Fruit fly (Drosophila melanogaster) whole organism, embryonic: Measurements from ENCODE around the gene CG32147.
A peak's percentile ranks its signal among the peaks of the same experiment; 100 is the strongest.

Source experiments
- Antp ChIP-seq: fragments of 200-800 bp; sonication (Bioruptor generic); optimal IDR thresholded peaks from 3 replicates; lab custom pipeline; 2016; ENCODE audit warnings: missing biosample characterization, missing genetic modification characterization
- Atf6 ChIP-seq: fragments of 200-800 bp; sonication (Bioruptor generic); IDR thresholded peaks from 2 replicates; pipeline ENCODE4 v1.3.6; 2022; ENCODE audit warnings: missing biosample characterization, missing genetic modification characterization
- BEAF-32 ChIP-seq: fragments of 200-800 bp; sonication (Bioruptor generic); optimal IDR thresholded peaks from 3 replicates; lab custom pipeline; 2017; ENCODE audit warnings: missing biosample characterization, missing genetic modification characterization, mild to moderate bottlenecking, moderate library complexity, missing genetic modification reagents
- Blimp-1 ChIP-seq: fragments of 200-800 bp; sonication (Bioruptor generic); optimal IDR thresholded peaks from 3 replicates; lab custom pipeline; 2018; ENCODE audit warnings: missing biosample characterization, missing genetic modification characterization, mild to moderate bottlenecking, moderate library complexity, missing genetic modification reagents
- CG10366 ChIP-seq: fragments of 200-800 bp; sonication (Bioruptor generic); IDR thresholded peaks from 2 replicates; pipeline ENCODE4 v1.3.6; 2022; ENCODE audit warnings: missing biosample characterization, missing genetic modification characterization
- CG11504 ChIP-seq: fragments of 200-800 bp; sonication (Bioruptor generic); optimal IDR thresholded peaks from 3 replicates; lab custom pipeline; 2019; ENCODE audit warnings: missing biosample characterization, mild to moderate bottlenecking, missing genetic modification characterization, moderate library complexity
- CG12104 ChIP-seq: fragments of 200-800 bp; sonication (Bioruptor generic); optimal IDR thresholded peaks from 3 replicates; lab custom pipeline; 2016; ENCODE audit warnings: missing biosample characterization, missing genetic modification characterization
- CG12391 ChIP-seq: fragments of 200-800 bp; sonication (Bioruptor generic); optimal IDR thresholded peaks from 3 replicates; lab custom pipeline; 2018; ENCODE audit warnings: missing biosample characterization, mild to moderate bottlenecking, missing genetic modification characterization, moderate library complexity
- CG13624 ChIP-seq: fragments of 200-800 bp; sonication (Bioruptor generic); optimal IDR thresholded peaks from 2 replicates; lab custom pipeline; 2016; ENCODE audit warnings: missing biosample characterization, missing genetic modification characterization
- CG15011 ChIP-seq: fragments of 200-800 bp; sonication (Bioruptor generic); optimal IDR thresholded peaks from 3 replicates; lab custom pipeline; 2018; ENCODE audit warnings: missing biosample characterization, mild to moderate bottlenecking, missing genetic modification characterization
- CG1602 ChIP-seq: fragments of 200-800 bp; sonication (Bioruptor generic); optimal IDR thresholded peaks from 3 replicates; lab custom pipeline; 2016; ENCODE audit warnings: missing biosample characterization, missing genetic modification characterization
- CG16779 ChIP-seq: fragments of 200-800 bp; sonication (Bioruptor generic); IDR thresholded peaks from 2 replicates; pipeline ENCODE4 v1.3.6; 2022; ENCODE audit warnings: missing biosample characterization, missing genetic modification characterization
- CG16863 ChIP-seq: fragments of 200-800 bp; sonication (Bioruptor generic); optimal IDR thresholded peaks from 3 replicates; lab custom pipeline; 2016; ENCODE audit warnings: missing biosample characterization, missing genetic modification characterization
- CG2712 ChIP-seq: fragments of 200-800 bp; optimal IDR thresholded peaks from 3 replicates; lab custom pipeline; 2019; ENCODE audit warnings: missing biosample characterization, mild to moderate bottlenecking, missing genetic modification characterization, moderate library complexity
- CG2875 ChIP-seq: fragments of 200-800 bp; sonication (Bioruptor generic); optimal IDR thresholded peaks from 2 replicates; lab custom pipeline; 2017; ENCODE audit warnings: missing biosample characterization, mild to moderate bottlenecking, missing genetic modification characterization, missing genetic modification reagents
- CG31388 ChIP-seq: fragments of 200-800 bp; sonication (Bioruptor generic); optimal IDR thresholded peaks from 2 replicates; lab custom pipeline; 2016; ENCODE audit warnings: missing biosample characterization, missing genetic modification characterization
- CG3163 ChIP-seq: fragments of 200-800 bp; sonication (Bioruptor generic); optimal IDR thresholded peaks from 3 replicates; lab custom pipeline; 2016; ENCODE audit warnings: missing biosample characterization, missing genetic modification characterization
- CG6254 ChIP-seq: fragments of 200-800 bp; sonication (Bioruptor generic); optimal IDR thresholded peaks from 3 replicates; lab custom pipeline; 2017; ENCODE audit warnings: mild to moderate bottlenecking, missing biosample characterization, missing genetic modification reagents, missing genetic modification characterization
- CG6683 ChIP-seq: fragments of 200-800 bp; sonication (Bioruptor generic); optimal IDR thresholded peaks from 2 replicates; lab custom pipeline; 2017; ENCODE audit warnings: missing biosample characterization, mild to moderate bottlenecking, missing genetic modification characterization, missing genetic modification reagents
- CG7556 ChIP-seq: fragments of 200-800 bp; sonication (Bioruptor generic); optimal IDR thresholded peaks from 2 replicates; lab custom pipeline; 2017; ENCODE audit warnings: missing biosample characterization, mild to moderate bottlenecking, missing genetic modification characterization
- CG7745 ChIP-seq: fragments of 200-800 bp; sonication (Bioruptor generic); optimal IDR thresholded peaks from 2 replicates; lab custom pipeline; 2018; ENCODE audit warnings: missing biosample characterization, mild to moderate bottlenecking, missing genetic modification characterization, moderate library complexity
- CG7963 ChIP-seq: fragments of 200-800 bp; sonication (Bioruptor generic); IDR thresholded peaks from 3 replicates; pipeline ENCODE4 v1.3.6; 2022; ENCODE audit warnings: missing biosample characterization, missing genetic modification characterization; ENCODE audit not compliant: partially characterized antibody
- CG8478 ChIP-seq: fragments of >200 bp; optimal IDR thresholded peaks from 2 replicates; lab custom pipeline; 2018
- CG9876 ChIP-seq: fragments of 200-800 bp; sonication (Bioruptor generic); optimal IDR thresholded peaks from 2 replicates; lab custom pipeline; 2016; ENCODE audit warnings: missing biosample characterization, missing genetic modification characterization
- CHES-1-like ChIP-seq: fragments of 200-800 bp; sonication (Bioruptor generic); optimal IDR thresholded peaks from 2 replicates; lab custom pipeline; 2016; ENCODE audit warnings: missing biosample characterization, missing genetic modification characterization
- Dek ChIP-seq: fragments of 200-800 bp; sonication (Bioruptor generic); optimal IDR thresholded peaks from 3 replicates; lab custom pipeline; 2019; ENCODE audit warnings: missing biosample characterization, mild to moderate bottlenecking, missing genetic modification characterization, moderate library complexity
- Dfd ChIP-seq, 2 experiments: fragments of >200 bp; optimal IDR thresholded peaks; 2 replicates each; lab custom pipeline; 2017; ENCODE audit warnings: missing biosample characterization in 2 of 2, missing genetic modification characterization in 2 of 2
- Doc2 ChIP-seq: fragments of 200-800 bp; sonication (Bioruptor generic); IDR thresholded peaks from 2 replicates; pipeline ENCODE4 v1.3.6; 2022; ENCODE audit warnings: missing biosample characterization, missing genetic modification characterization
- ERR ChIP-seq: fragments of 200-800 bp; sonication (Bioruptor generic); optimal IDR thresholded peaks from 2 replicates; lab custom pipeline; 2016; ENCODE audit warnings: missing biosample characterization, missing genetic modification characterization
- Elba2 ChIP-seq: fragments of 200-800 bp; sonication (Bioruptor generic); optimal IDR thresholded peaks from 3 replicates; lab custom pipeline; 2016; ENCODE audit warnings: missing biosample characterization, missing genetic modification characterization
- Hsf ChIP-seq: fragments of 200-800 bp; sonication (Bioruptor generic); optimal IDR thresholded peaks from 3 replicates; lab custom pipeline; 2016; ENCODE audit warnings: missing biosample characterization, missing genetic modification characterization
- Meics ChIP-seq: fragments of 200-800 bp; sonication (Bioruptor generic); optimal IDR thresholded peaks from 2 replicates; lab custom pipeline; 2017; ENCODE audit warnings: missing biosample characterization, mild to moderate bottlenecking, missing genetic modification characterization
- NFAT ChIP-seq: fragments of 200-800 bp; sonication (Bioruptor generic); IDR thresholded peaks from 2 replicates; pipeline ENCODE4 v1.3.6; 2022; ENCODE audit warnings: missing biosample characterization, missing genetic modification characterization
- Oaz ChIP-seq: fragments of 200-800 bp; sonication (Bioruptor generic); IDR thresholded peaks from 2 replicates; pipeline ENCODE4 v1.3.6; 2022; ENCODE audit warnings: missing biosample characterization, missing genetic modification characterization
- Rfx ChIP-seq: fragments of 200-800 bp; sonication (Bioruptor generic); IDR thresholded peaks from 2 replicates; pipeline ENCODE4 v1.3.6; 2022; ENCODE audit warnings: missing biosample characterization, missing genetic modification characterization
- Rx ChIP-seq: fragments of 200-800 bp; sonication (Bioruptor generic); IDR thresholded peaks from 2 replicates; pipeline ENCODE4 v1.3.6; 2022; ENCODE audit warnings: missing biosample characterization, missing genetic modification characterization
- ac ChIP-seq: fragments of 200-800 bp; sonication (Bioruptor generic); optimal IDR thresholded peaks from 3 replicates; lab custom pipeline; 2017; ENCODE audit warnings: missing biosample characterization, mild to moderate bottlenecking, missing genetic modification characterization
- ato ChIP-seq: fragments of 200-800 bp; sonication (Bioruptor generic); IDR thresholded peaks from 2 replicates; pipeline ENCODE4 v1.3.6; 2022; ENCODE audit warnings: missing biosample characterization, missing genetic modification characterization; ENCODE audit not compliant: partially characterized antibody
- br ChIP-seq: fragments of >200 bp; optimal IDR thresholded peaks from 2 replicates; lab custom pipeline; 2017
- bsh ChIP-seq, 2 experiments: fragments of 200-800 bp; sonication (Bioruptor generic); optimal IDR thresholded peaks; 2 replicates each; lab custom pipeline; 2017 to 2018; ENCODE audit warnings: mild to moderate bottlenecking in 2 of 2, missing biosample characterization in 2 of 2, missing genetic modification characterization in 2 of 2, moderate library complexity in 1 of 2
- cas ChIP-seq: fragments of 200-800 bp; sonication (Bioruptor generic); IDR thresholded peaks from 2 replicates; pipeline ENCODE4 v1.3.6; 2022; ENCODE audit warnings: missing biosample characterization, missing genetic modification characterization
- cwo ChIP-seq: fragments of 200-800 bp; sonication (Bioruptor generic); optimal IDR thresholded peaks from 3 replicates; lab custom pipeline; 2017; ENCODE audit warnings: missing biosample characterization, missing genetic modification characterization, mild to moderate bottlenecking, moderate library complexity, missing genetic modification reagents
- disco-r ChIP-seq: fragments of 200-800 bp; sonication (Bioruptor generic); optimal IDR thresholded peaks from 2 replicates; lab custom pipeline; 2016; ENCODE audit warnings: missing biosample characterization, missing genetic modification characterization
- fru ChIP-seq: fragments of >200 bp; optimal IDR thresholded peaks from 2 replicates; lab custom pipeline; 2017
- gcm2 ChIP-seq: fragments of 200-800 bp; sonication (Bioruptor generic); optimal IDR thresholded peaks from 2 replicates; lab custom pipeline; 2016; ENCODE audit warnings: missing biosample characterization, missing genetic modification characterization
- nau ChIP-seq: fragments of 200-800 bp; sonication (Bioruptor generic); optimal IDR thresholded peaks from 3 replicates; lab custom pipeline; 2017; ENCODE audit warnings: missing biosample characterization, mild to moderate bottlenecking, missing genetic modification characterization, missing genetic modification reagents
- odd ChIP-seq: fragments of 200-800 bp; sonication (Bioruptor generic); optimal IDR thresholded peaks from 2 replicates; lab custom pipeline; 2017; ENCODE audit warnings: missing biosample characterization, mild to moderate bottlenecking, missing genetic modification characterization
- tgo ChIP-seq: fragments of 200-800 bp; sonication (Bioruptor generic); IDR thresholded peaks from 3 replicates; pipeline ENCODE4 v1.3.6; 2022; ENCODE audit warnings: missing biosample characterization, missing genetic modification characterization
- ttk ChIP-seq: fragments of 200-800 bp; sonication (Bioruptor generic); IDR thresholded peaks from 2 replicates; pipeline ENCODE4 v2.1.2; 2022; ENCODE audit warnings: missing biosample characterization, missing genetic modification characterization
- usp ChIP-seq: fragments of >200 bp; optimal IDR thresholded peaks from 2 replicates; lab custom pipeline; 2017; ENCODE audit warnings: missing biosample characterization, missing genetic modification characterization

Gene CG32147

DNA sequence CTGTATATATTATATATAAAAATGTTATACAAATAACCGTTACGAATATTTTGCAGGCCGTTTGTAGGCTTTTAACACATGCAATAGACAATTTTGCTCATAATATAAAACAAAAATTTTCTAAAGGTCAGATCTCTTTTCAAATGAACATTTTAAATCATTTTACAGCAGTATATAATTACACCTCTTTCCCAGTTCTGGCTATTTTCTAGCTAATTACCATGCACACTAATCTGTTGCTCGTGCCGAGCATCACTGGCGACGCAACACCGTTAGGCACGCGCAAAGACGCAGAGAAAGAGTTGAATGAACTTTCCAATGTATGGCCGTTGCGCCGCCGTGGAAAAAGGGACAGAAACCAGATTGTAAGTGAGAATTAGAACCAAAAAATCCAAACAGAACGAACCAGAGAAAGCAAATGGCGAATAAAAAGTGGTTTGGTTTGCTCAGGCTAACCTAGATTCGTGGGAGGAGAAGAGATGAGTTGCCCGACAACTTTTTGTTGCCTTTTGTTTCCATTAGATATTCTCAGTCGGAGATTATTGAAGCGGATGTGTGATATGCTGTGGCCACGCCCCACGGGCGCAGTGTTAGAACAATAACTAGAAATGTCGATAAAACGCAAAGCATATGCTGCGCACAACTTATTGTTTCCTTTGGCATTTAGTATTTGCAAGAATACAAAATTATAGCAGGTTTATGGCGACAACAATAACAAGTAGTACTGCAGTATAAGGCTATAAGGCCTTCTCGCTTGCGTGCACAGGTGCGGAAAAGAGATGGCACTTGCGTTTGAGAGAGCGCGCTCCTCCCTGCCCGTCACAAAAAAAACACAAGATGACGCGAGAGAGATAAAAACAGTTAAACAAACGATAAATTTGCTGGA is 2.5 kb downstream of the CG32147 start (continued):
- TF ChIP-seq Oaz (no peak), CG2875 (GFP tag; lab: Kevin White, UChicago) (no peak), cwo (GFP tag; lab: Kevin White, UChicago) (no peak), CG7556 (GFP tag; lab: Kevin White, UChicago) (no peak), usp (peak; percentile 3), Dek (tag; lab: Kevin White, UChicago) (no peak), Meics (GFP tag; lab: Kevin White, UChicago) (no peak), CG7963 (no peak), CG8478 (lab: Kevin White, UChicago) (no peak), CG6254 (GFP tag; lab: Kevin White, UChicago) (no peak), CHES-1-like (GFP tag; lab: Kevin White, UChicago) (peak; percentile 27), Atf6 (no peak; the same call in 1 of the 2 replicates), disco-r (GFP tag; lab: Kevin White, UChicago) (no peak), CG11504 (tag; lab: Kevin White, UChicago) (peak; percentile 37), tgo (0 out of 3 replicates have a peak, but pooled peaks have one; percentile 23), CG31388 (GFP tag; lab: Kevin White, UChicago) (no peak), CG3163 (GFP tag; lab: Kevin White, UChicago) (no peak), CG2712 (tag; lab: Kevin White, UChicago) (peak; percentile 56), NFAT (GFP tag; lab: Robert Waterston, UW) (0 out of 2 replicates have a peak, but pooled peaks have one; percentile 19), Hsf (GFP tag; lab: Kevin White, UChicago) (peak; percentile 15), ttk (GFP tag; lab: Robert Waterston, UW) (peak; percentile 37; the same call in 1 of the 2 replicates), CG1602 (GFP tag; lab: Kevin White, UChicago) (no peak), CG10366 (GFP tag; lab: Robert Waterston, UW) (peak; percentile 40), Elba2 (no peak), CG6683 (GFP tag; lab: Kevin White, UChicago) (no peak), nau (GFP tag; lab: Kevin White, UChicago) (no peak), ato (GFP tag; lab: Robert Waterston, UW) (no peak), CG9876 (no peak), Rfx (GFP tag; lab: Robert Waterston, UW) (peak; percentile 73), CG15011 (GFP tag; lab: Kevin White, UChicago) (no peak), ac (GFP tag; lab: Kevin White, UChicago) (no peak), bsh (GFP tag; optimal IDR thresholded peaks at IDR 0.05; lab: Kevin White, UChicago) (peak in 1 of 2 experiments; percentile 4), ERR (GFP tag; lab: Kevin White, UChicago) (no peak), br (no peak), CG16779 (no peak), CG13624 (no peak), CG7745 (tag; lab: Kevin White, UChicago) (no peak), Antp (GFP tag; lab: Kevin White, UChicago) (no peak), cas (GFP tag; lab: Robert Waterston, UW) (no peak), fru (lab: Kevin White, UChicago) (no peak), gcm2 (GFP tag; lab: Kevin White, UChicago) (no peak), CG12104 (no peak), Rx (GFP tag; lab: Robert Waterston, UW) (peak; percentile 46; the same call in 1 of the 2 replicates), Dfd (GFP tag; optimal IDR thresholded peaks at IDR 0.05; lab: Kevin White, UChicago) (no peak), Doc2 (no peak), odd (GFP tag; lab: Kevin White, UChicago) (no peak), CG12391 (tag; lab: Kevin White, UChicago) (peak; percentile 46), BEAF-32 (GFP tag; lab: Kevin White, UChicago) (no peak), CG16863 (GFP tag; lab: Kevin White, UChicago) (no peak), Blimp-1 (peak; percentile 16)
